Fruit fly (Drosophila melanogaster) whole organism, prepupa: Measurements from ENCODE around the gene ago.

Experiments
- CG11762 ChIP-seq: fragments of 200-800 bp; sonication (Bioruptor generic); optimal IDR thresholded peaks from 3 replicates; lab custom pipeline; 2016; ENCODE audit warnings: missing biosample characterization, missing genetic modification characterization; ENCODE audit not compliant: insufficient read depth
- CG16779 ChIP-seq: fragments of 200-800 bp; sonication (Bioruptor generic); optimal IDR thresholded peaks from 3 replicates; lab custom pipeline; 2017; ENCODE audit warnings: missing biosample characterization, mild to moderate bottlenecking, missing genetic modification characterization
- CG3032 ChIP-seq: fragments of 200-800 bp; optimal IDR thresholded peaks from 2 replicates; lab custom pipeline; 2019; ENCODE audit warnings: missing biosample characterization, mild to moderate bottlenecking, missing genetic modification characterization, moderate library complexity
- CG34406 ChIP-seq: fragments of 200-800 bp; sonication (Bioruptor generic); optimal IDR thresholded peaks from 3 replicates; lab custom pipeline; 2016; ENCODE audit warnings: missing biosample characterization, missing genetic modification characterization
- CG9139 ChIP-seq: fragments of 200-800 bp; sonication (Bioruptor generic); optimal IDR thresholded peaks from 3 replicates; lab custom pipeline; 2017; ENCODE audit warnings: missing biosample characterization, mild to moderate bottlenecking, missing genetic modification characterization
- Hr39 ChIP-seq: fragments of 200-800 bp; sonication (Bioruptor generic); optimal IDR thresholded peaks from 2 replicates; lab custom pipeline; 2016; ENCODE audit warnings: missing biosample characterization, missing genetic modification characterization
- Hr4 ChIP-seq: fragments of 200-800 bp; sonication (Bioruptor generic); optimal IDR thresholded peaks from 3 replicates; lab custom pipeline; 2016; ENCODE audit warnings: missing biosample characterization, missing genetic modification characterization
- Smox ChIP-seq: fragments of 200-800 bp; sonication (Bioruptor generic); optimal IDR thresholded peaks from 3 replicates; lab custom pipeline; 2016; ENCODE audit warnings: missing biosample characterization, missing genetic modification characterization
- Sox15 ChIP-seq: fragments of 200-800 bp; sonication (Bioruptor generic); optimal IDR thresholded peaks from 3 replicates; lab custom pipeline; 2016; ENCODE audit warnings: missing biosample characterization, missing genetic modification characterization
- dac ChIP-seq: fragments of 200-800 bp; sonication (Bioruptor generic); optimal IDR thresholded peaks from 2 replicates; lab custom pipeline; 2017; ENCODE audit warnings: missing biosample characterization, mild to moderate bottlenecking, missing genetic modification characterization
- esn ChIP-seq: fragments of 200-800 bp; sonication (Bioruptor generic); optimal IDR thresholded peaks from 2 replicates; lab custom pipeline; 2016; ENCODE audit warnings: missing biosample characterization, mild to moderate bottlenecking, missing genetic modification characterization, moderate library complexity
- fd59A ChIP-seq: fragments of 200-800 bp; sonication (Bioruptor generic); optimal IDR thresholded peaks from 2 replicates; lab custom pipeline; 2017; ENCODE audit warnings: missing biosample characterization, mild to moderate bottlenecking, missing genetic modification characterization, missing genetic modification reagents
- ss ChIP-seq, 2 experiments: fragments of 200-800 bp; sonication (Bioruptor generic); optimal IDR thresholded peaks; 2 replicates in 1 of 2; 3 replicates in 1 of 2; lab custom pipeline; 2017 to 2018; ENCODE audit warnings: mild to moderate bottlenecking in 2 of 2, missing biosample characterization in 2 of 2, missing genetic modification characterization in 2 of 2, moderate library complexity in 1 of 2

dm6 chr3L:4232227-4232626 is 21.9 kb downstream of the ago start:
- no peak for TF ChIP-seq CG11762
- TF ChIP-seq esn (GFP tag; lab: Kevin White, UChicago) = no peak
- TF ChIP-seq Hr39 (GFP tag; lab: Kevin White, UChicago) = no peak
- no peak for TF ChIP-seq CG16779 (tag; lab: Kevin White, UChicago)
- no peak for TF ChIP-seq CG34406 (GFP tag; lab: Kevin White, UChicago)
- no peak for TF ChIP-seq CG3032
- no peak for TF ChIP-seq fd59A
- no peak for TF ChIP-seq dac
- no peak for TF ChIP-seq CG9139 (GFP tag; lab: Kevin White, UChicago)
- TF ChIP-seq Hr4 = no peak
- TF ChIP-seq Sox15 = no peak
- TF ChIP-seq Smox (GFP tag; lab: Kevin White, UChicago) = no peak
- no peak for TF ChIP-seq ss (GFP tag; optimal IDR thresholded peaks at IDR 0.05; lab: Kevin White, UChicago)
